Worm (Caenorhabditis elegans) whole organism, L2 larva: ENCODE results near the gene cdf-1.

Experiments
- ama-1 ChIP-seq: fragments of 150-350 bp; optimal IDR thresholded peaks from 2 replicates; lab custom pipeline; 2018; ENCODE audit warnings: inconsistent platforms
- lin-13 ChIP-seq: fragments of 150-350 bp; optimal IDR thresholded peaks from 2 replicates; lab custom pipeline; 2014; ENCODE audit warnings: missing biosample characterization, missing genetic modification reagents, missing genetic modification characterization
- mbf-1 ChIP-seq: sonication (generic microtip); optimal IDR thresholded peaks from 2 replicates; lab custom pipeline; 2017; ENCODE audit warnings: missing biosample characterization, missing genetic modification characterization
- nhr-77 ChIP-seq: fragments of 150-350 bp; optimal IDR thresholded peaks from 2 replicates; lab custom pipeline; 2014; ENCODE audit warnings: missing biosample characterization, missing genetic modification characterization
- unc-62 ChIP-seq: fragments of 150-350 bp; optimal IDR thresholded peaks from 2 replicates; lab custom pipeline; 2014; ENCODE audit warnings: missing biosample characterization, missing genetic modification reagents, missing genetic modification characterization

DNA sequence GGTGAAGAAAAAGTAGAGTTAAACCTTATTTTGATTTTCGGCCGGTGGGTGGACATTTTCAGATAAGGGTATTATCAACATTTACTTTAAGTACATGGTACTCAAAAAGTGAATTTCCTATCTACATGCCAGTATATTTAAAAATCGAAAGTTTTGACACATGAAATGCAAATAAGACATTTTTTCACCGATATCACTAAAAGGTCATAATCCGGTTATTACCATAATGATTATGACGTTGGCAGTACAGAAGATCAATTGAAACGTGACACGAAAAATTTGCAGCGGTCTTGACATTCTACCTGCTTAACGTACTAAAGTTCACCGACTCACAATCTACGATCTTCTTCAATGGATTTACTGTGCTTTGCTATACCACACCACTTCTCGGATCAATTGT, 46.9 kb downstream of the cdf-1 start:
- TF ChIP-seq nhr-77 (tag; lab: Kevin White, UChicago) (no peak), lin-13 (GFP tag; lab: Kevin White, UChicago) (no peak), mbf-1 (tag; lab: Kevin White, UChicago) (no peak), unc-62 (no peak), ama-1 (no peak)
